ENCODE assay signal across 1 fruit fly cellular context in genomic region chr2L:2752460-2753411, dm6.
TF ChIP-seq lines count a peak whose summit lies in the region.

Gene Pgk, minus strand, starts transcription at chr2L:2753068.

TF ChIP-seq in whole organism, embryonic, 481 proteins besides CTCF, POLR2A, EP300 and RAD21 (continued from another document and continues in another):
- TF ChIP-seq Sry-β (GFP tag; optimal IDR thresholded peaks at IDR 0.05; lab: Kevin White, UChicago) (peak; percentile 71), Jarid2 (GFP tag; optimal IDR thresholded peaks at IDR 0.05; lab: Kevin White, UChicago) (peak; percentile 74), CG8924 (tag; optimal IDR thresholded peaks at IDR 0.05; lab: Kevin White, UChicago) (peak; percentile 61), Meics (GFP tag; optimal IDR thresholded peaks at IDR 0.05; lab: Kevin White, UChicago) (peak; percentile 10), Doc2 (GFP tag; IDR thresholded peaks at IDR 0.05; lab: Robert Waterston, UW) (no peak), ewg (GFP tag; optimal IDR thresholded peaks at IDR 0.05; lab: Kevin White, UChicago) (peak; percentile 87), CG1529 (GFP tag; optimal IDR thresholded peaks at IDR 0.05; lab: Kevin White, UChicago) (peak; percentile 38), CG4854 (GFP tag; optimal IDR thresholded peaks at IDR 0.05; lab: Kevin White, UChicago) (peak; percentile 3), row (GFP tag; IDR thresholded peaks at IDR 0.05; lab: Robert Waterston, UW) (no peak), sob (GFP tag; IDR thresholded peaks at IDR 0.05; lab: Robert Waterston, UW) (no peak), gem (tag; optimal IDR thresholded peaks at IDR 0.05; lab: Kevin White, UChicago) (peak; percentile 45), onecut (GFP tag; IDR thresholded peaks at IDR 0.05; lab: Robert Waterston, UW) (peak; percentile 59), Fer2 (tag; optimal IDR thresholded peaks at IDR 0.05; lab: Kevin White, UChicago) (no peak), CG17568 (GFP tag; optimal IDR thresholded peaks at IDR 0.05; lab: Kevin White, UChicago) (peak; percentile 80), CG6765 (GFP tag; optimal IDR thresholded peaks at IDR 0.05; lab: Kevin White, UChicago) (peak; percentile 78), D19A (tag; optimal IDR thresholded peaks at IDR 0.05; lab: Kevin White, UChicago) (peak; percentile 32), pb (GFP tag; optimal IDR thresholded peaks at IDR 0.05; lab: Kevin White, UChicago) (peak; percentile 1), caup (GFP tag; optimal IDR thresholded peaks at IDR 0.05; lab: Kevin White, UChicago; ENCODE audit: severe bottlenecking) (peak; percentile 51), CG7556 (GFP tag; optimal IDR thresholded peaks at IDR 0.05; lab: Kevin White, UChicago) (peak; percentile 41), CG1603 (tag; optimal IDR thresholded peaks at IDR 0.05; lab: Kevin White, UChicago) (peak; percentile 60), twi (tag; optimal IDR thresholded peaks at IDR 0.05; lab: Kevin White, UChicago) (no peak), disco-r (GFP tag; optimal IDR thresholded peaks at IDR 0.05; lab: Kevin White, UChicago) (peak; percentile 3), Six4 (GFP tag; optimal IDR thresholded peaks at IDR 0.05; lab: Kevin White, UChicago) (no peak), trem (tag; optimal IDR thresholded peaks at IDR 0.05; lab: Kevin White, UChicago) (peak; percentile 54), CG18619 (GFP tag; optimal IDR thresholded peaks at IDR 0.05; lab: Kevin White, UChicago) (peak; percentile 12), CG10267 (tag; optimal IDR thresholded peaks at IDR 0.05; lab: Kevin White, UChicago) (peak; percentile 44), GATAe (GFP tag; conservative IDR thresholded peaks at IDR 0.05; lab: Robert Waterston, UW) (no peak), amos (GFP tag; IDR thresholded peaks at IDR 0.05; lab: Robert Waterston, UW; ENCODE audit: partially characterized antibody) (no peak), CG11398 (GFP tag; optimal IDR thresholded peaks at IDR 0.05; lab: Kevin White, UChicago) (peak; percentile 40), Bteb2 (GFP tag; optimal IDR thresholded peaks at IDR 0.05; lab: Kevin White, UChicago) (peak; percentile 39), NC2α (GFP tag; optimal IDR thresholded peaks at IDR 0.05; lab: Kevin White, UChicago) (peak; percentile 78), CG2120 (GFP tag; optimal IDR thresholded peaks at IDR 0.05; lab: Kevin White, UChicago) (peak; percentile 61), h (optimal IDR thresholded peaks at IDR 0.05; lab: Kevin White, UChicago) (no peak), CoRest (tag; optimal IDR thresholded peaks at IDR 0.05; lab: Kevin White, UChicago) (peak; percentile 31), kah (GFP tag; optimal IDR thresholded peaks at IDR 0.05; lab: Kevin White, UChicago) (peak; percentile 39), CG3726 (GFP tag; IDR thresholded peaks at IDR 0.05; lab: Robert Waterston, UW) (no peak), scrt (GFP tag; optimal IDR thresholded peaks at IDR 0.05; lab: Kevin White, UChicago) (peak; percentile 61), br (optimal IDR thresholded peaks at IDR 0.05; lab: Kevin White, UChicago) (no peak), Eip74EF (GFP tag; optimal IDR thresholded peaks at IDR 0.05; lab: Kevin White, UChicago) (peak; percentile 17 to 88), pros (GFP tag; optimal IDR thresholded peaks at IDR 0.05; lab: Kevin White, UChicago) (peak; percentile 68), CG12071 (GFP tag; optimal IDR thresholded peaks at IDR 0.05; lab: Kevin White, UChicago) (peak; percentile 17), gce (GFP tag; IDR thresholded peaks at IDR 0.05; lab: Robert Waterston, UW) (no peak), otp (GFP tag; IDR thresholded peaks at IDR 0.05; lab: Robert Waterston, UW) (no peak), p53 (GFP tag; optimal IDR thresholded peaks at IDR 0.05; lab: Kevin White, UChicago) (peak; percentile 98), lilli (GFP tag; optimal IDR thresholded peaks at IDR 0.05; lab: Kevin White, UChicago) (peak; percentile 73), Dip3 (GFP tag; optimal IDR thresholded peaks at IDR 0.05; lab: Kevin White, UChicago) (peak; percentile 33), eyg (GFP tag; optimal IDR thresholded peaks at IDR 0.05; lab: Kevin White, UChicago) (peak; percentile 28), PHDP (tag; optimal IDR thresholded peaks at IDR 0.05; lab: Kevin White, UChicago) (peak; percentile 54), CG10654 (GFP tag; optimal IDR thresholded peaks at IDR 0.05; lab: Kevin White, UChicago) (peak; percentile 2), Doc3 (GFP tag; IDR thresholded peaks at IDR 0.05; lab: Robert Waterston, UW; ENCODE audit: partially characterized antibody) (no peak), phol (tag; optimal IDR thresholded peaks at IDR 0.05; lab: Kevin White, UChicago) (peak; percentile 12), fd64A (GFP tag; optimal IDR thresholded peaks at IDR 0.05; lab: Kevin White, UChicago) (no peak), sens (GFP tag; lab: Kevin White, UChicago) (peak; percentile 94), gsb-n (tag; optimal IDR thresholded peaks at IDR 0.05; lab: Kevin White, UChicago) (peak; percentile 32), pzg (GFP tag; optimal IDR thresholded peaks at IDR 0.05; lab: Kevin White, UChicago) (peak; percentile 32), gcm (GFP tag; optimal IDR thresholded peaks at IDR 0.05; lab: Kevin White, UChicago) (peak; percentile 33), CG17385 (GFP tag; optimal IDR thresholded peaks at IDR 0.05; lab: Kevin White, UChicago) (peak; percentile 100), CG10431 (GFP tag; optimal IDR thresholded peaks at IDR 0.05; lab: Kevin White, UChicago) (peak; percentile 12), CG6791 (GFP tag; IDR thresholded peaks at IDR 0.05; lab: Robert Waterston, UW; ENCODE audit: partially characterized antibody) (no peak), HmgD (GFP tag; optimal IDR thresholded peaks at IDR 0.05; lab: Kevin White, UChicago) (peak; percentile 36), CG12219 (GFP tag; optimal IDR thresholded peaks at IDR 0.05; lab: Kevin White, UChicago) (peak; percentile 44), Ets97D (GFP tag; optimal IDR thresholded peaks at IDR 0.05; lab: Kevin White, UChicago) (peak; percentile 32), da (GFP tag; optimal IDR thresholded peaks at IDR 0.05; lab: Kevin White, UChicago) (no peak), stwl (tag; optimal IDR thresholded peaks at IDR 0.05; lab: Kevin White, UChicago) (no peak), Camta (GFP tag; optimal IDR thresholded peaks at IDR 0.05; lab: Kevin White, UChicago) (peak; percentile 28), CG2875 (GFP tag; optimal IDR thresholded peaks at IDR 0.05; lab: Kevin White, UChicago) (peak; percentile 36), CG11093 (GFP tag; IDR thresholded peaks at IDR 0.05; lab: Robert Waterston, UW) (no peak), CG17359 (tag; optimal IDR thresholded peaks at IDR 0.05; lab: Kevin White, UChicago) (peak; percentile 33), run (tag; optimal IDR thresholded peaks at IDR 0.05; lab: Kevin White, UChicago) (peak; percentile 75), CG9437 (GFP tag; optimal IDR thresholded peaks at IDR 0.05; lab: Kevin White, UChicago) (peak; percentile 30), bsh (GFP tag; optimal IDR thresholded peaks at IDR 0.05; lab: Kevin White, UChicago) (peak; percentile 40 to 75), gro (GFP tag; optimal IDR thresholded peaks at IDR 0.05; lab: Kevin White, UChicago) (peak; percentile 78), ci (GFP tag; IDR thresholded peaks at IDR 0.05; lab: Robert Waterston, UW) (no peak), Dad (GFP tag; optimal IDR thresholded peaks at IDR 0.05; lab: Kevin White, UChicago) (peak; percentile 44), Dp (GFP tag; optimal IDR thresholded peaks at IDR 0.05; lab: Kevin White, UChicago) (peak; percentile 95), ac (GFP tag; optimal IDR thresholded peaks at IDR 0.05; lab: Kevin White, UChicago) (peak; percentile 37), CG4328 (GFP tag; optimal IDR thresholded peaks at IDR 0.05; lab: Kevin White, UChicago) (peak; percentile 70), CG9932 (GFP tag; IDR thresholded peaks at IDR 0.05; lab: Robert Waterston, UW) (no peak), CG17328 (GFP tag; IDR thresholded peaks at IDR 0.05; lab: Robert Waterston, UW) (no peak), Oli (tag; optimal IDR thresholded peaks at IDR 0.05; lab: Kevin White, UChicago) (peak; percentile 38), Hmr (GFP tag; optimal IDR thresholded peaks at IDR 0.05; lab: Kevin White, UChicago) (peak; percentile 21), Fer1 (GFP tag; optimal IDR thresholded peaks at IDR 0.05; lab: Kevin White, UChicago) (peak; percentile 83), yki (optimal IDR thresholded peaks at IDR 0.05; lab: Kevin White, UChicago) (peak; percentile 100), sens-2 (GFP tag; IDR thresholded peaks at IDR 0.05; lab: Robert Waterston, UW) (no peak), Asciz (GFP tag; optimal IDR thresholded peaks at IDR 0.05; lab: Kevin White, UChicago) (peak; percentile 26), Sox100B (GFP tag; optimal IDR thresholded peaks at IDR 0.05; lab: Kevin White, UChicago) (peak; percentile 75), CG33557 (GFP tag; optimal IDR thresholded peaks at IDR 0.05; lab: Kevin White, UChicago) (peak; percentile 75), Stat92E (GFP tag; optimal IDR thresholded peaks at IDR 0.05; lab: Kevin White, UChicago) (peak in 1 of 3 experiments; percentile 5), Lpt (GFP tag; optimal IDR thresholded peaks at IDR 0.05; lab: Kevin White, UChicago) (peak; percentile 49), Oaz (GFP tag; IDR thresholded peaks at IDR 0.05; lab: Robert Waterston, UW) (no peak), CG15011 (GFP tag; optimal IDR thresholded peaks at IDR 0.05; lab: Kevin White, UChicago) (peak; percentile 59), CG2889 (GFP tag; IDR thresholded peaks at IDR 0.05; lab: Robert Waterston, UW) (no peak), salm (tag; optimal IDR thresholded peaks at IDR 0.05; lab: Kevin White, UChicago) (peak; percentile 66), CG9817 (tag; optimal IDR thresholded peaks at IDR 0.05; lab: Kevin White, UChicago) (peak; percentile 16), CG6272 (GFP tag; IDR thresholded peaks at IDR 0.05; lab: Robert Waterston, UW) (no peak), YL-1 (GFP tag; optimal IDR thresholded peaks at IDR 0.05; lab: Kevin White, UChicago) (peak; percentile 17), CG3407 (GFP tag; optimal IDR thresholded peaks at IDR 0.05; lab: Kevin White, UChicago) (peak; percentile 44), dmrt11E (tag; optimal IDR thresholded peaks at IDR 0.05; lab: Kevin White, UChicago) (peak; percentile 6), CG30020 (tag; optimal IDR thresholded peaks at IDR 0.05; lab: Kevin White, UChicago) (no peak), CG9609 (GFP tag; optimal IDR thresholded peaks at IDR 0.05; lab: Kevin White, UChicago) (no peak), CG15269 (tag; optimal IDR thresholded peaks at IDR 0.05; lab: Kevin White, UChicago) (peak; percentile 56), CG10366 (GFP tag; IDR thresholded peaks at IDR 0.05; lab: Robert Waterston, UW) (no peak), CG15479 (GFP tag; optimal IDR thresholded peaks at IDR 0.05; lab: Kevin White, UChicago) (peak; percentile 98), CG7928 (GFP tag; optimal IDR thresholded peaks at IDR 0.05; lab: Kevin White, UChicago) (peak; percentile 15), CG13894 (tag; optimal IDR thresholded peaks at IDR 0.05; lab: Kevin White, UChicago) (peak; percentile 92), CG10147 (GFP tag; optimal IDR thresholded peaks at IDR 0.05; lab: Kevin White, UChicago) (peak; percentile 47), CG11504 (tag; optimal IDR thresholded peaks at IDR 0.05; lab: Kevin White, UChicago) (peak; percentile 88), CG12659 (GFP tag; optimal IDR thresholded peaks at IDR 0.05; lab: Kevin White, UChicago) (peak; percentile 20), B-H2 (GFP tag; optimal IDR thresholded peaks at IDR 0.05; lab: Kevin White, UChicago) (peak; percentile 18), CG8388 (GFP tag; optimal IDR thresholded peaks at IDR 0.05; lab: Kevin White, UChicago) (peak; percentile 26), CG7271 (tag; optimal IDR thresholded peaks at IDR 0.05; lab: Kevin White, UChicago) (no peak), oc (tag; optimal IDR thresholded peaks at IDR 0.05; lab: Kevin White, UChicago) (peak; percentile 75), NC2β (GFP tag; optimal IDR thresholded peaks at IDR 0.05; lab: Kevin White, UChicago) (peak; percentile 84), CG10543 (GFP tag; optimal IDR thresholded peaks at IDR 0.05; lab: Kevin White, UChicago) (peak; percentile 81), CG11085 (GFP tag; IDR thresholded peaks at IDR 0.05; lab: Robert Waterston, UW) (no peak), wdn (GFP tag; IDR thresholded peaks at IDR 0.05; lab: Robert Waterston, UW) (no peak), prd (optimal IDR thresholded peaks at IDR 0.05; lab: Kevin White, UChicago) (no peak), prd (GFP tag; IDR thresholded peaks at IDR 0.05; lab: Robert Waterston, UW) (no peak), CG12391 (tag; optimal IDR thresholded peaks at IDR 0.05; lab: Kevin White, UChicago) (peak; percentile 61), HHEX (GFP tag; optimal IDR thresholded peaks at IDR 0.05; lab: Kevin White, UChicago) (peak; percentile 55), D (optimal IDR thresholded peaks at IDR 0.05; lab: Kevin White, UChicago) (peak; percentile 81), D (GFP tag; optimal IDR thresholded peaks at IDR 0.05; lab: Kevin White, UChicago) (peak; percentile 23), odd (GFP tag; optimal IDR thresholded peaks at IDR 0.05; lab: Kevin White, UChicago) (peak; percentile 65), mam (GFP tag; optimal IDR thresholded peaks at IDR 0.05; lab: Kevin White, UChicago) (no peak), ATbp (GFP tag; optimal IDR thresholded peaks at IDR 0.05; lab: Kevin White, UChicago) (no peak), CG16863 (GFP tag; optimal IDR thresholded peaks at IDR 0.05; lab: Kevin White, UChicago) (peak; percentile 29), nerfin-1 (tag; optimal IDR thresholded peaks at IDR 0.05; lab: Kevin White, UChicago) (peak; percentile 5), hbn (GFP tag; IDR thresholded peaks at IDR 0.05; lab: Robert Waterston, UW; ENCODE audit: partially characterized antibody) (no peak), chif (GFP tag; optimal IDR thresholded peaks at IDR 0.05; lab: Kevin White, UChicago) (peak in 1 of 2 experiments; percentile 8), CG9876 (GFP tag; optimal IDR thresholded peaks at IDR 0.05; lab: Kevin White, UChicago) (peak; percentile 31), CG10565 (GFP tag; optimal IDR thresholded peaks at IDR 0.05; lab: Kevin White, UChicago) (no peak), CG5180 (GFP tag; optimal IDR thresholded peaks at IDR 0.05; lab: Kevin White, UChicago) (peak; percentile 69), Hsf (GFP tag; optimal IDR thresholded peaks at IDR 0.05; lab: Kevin White, UChicago) (peak; percentile 23), ro (GFP tag; IDR thresholded peaks at IDR 0.05; lab: Robert Waterston, UW) (no peak), CG9727 (GFP tag; optimal IDR thresholded peaks at IDR 0.05; lab: Kevin White, UChicago) (peak; percentile 49)
